Worm (Caenorhabditis elegans): ENCODE results near the gene gadr-4.

DNA sequence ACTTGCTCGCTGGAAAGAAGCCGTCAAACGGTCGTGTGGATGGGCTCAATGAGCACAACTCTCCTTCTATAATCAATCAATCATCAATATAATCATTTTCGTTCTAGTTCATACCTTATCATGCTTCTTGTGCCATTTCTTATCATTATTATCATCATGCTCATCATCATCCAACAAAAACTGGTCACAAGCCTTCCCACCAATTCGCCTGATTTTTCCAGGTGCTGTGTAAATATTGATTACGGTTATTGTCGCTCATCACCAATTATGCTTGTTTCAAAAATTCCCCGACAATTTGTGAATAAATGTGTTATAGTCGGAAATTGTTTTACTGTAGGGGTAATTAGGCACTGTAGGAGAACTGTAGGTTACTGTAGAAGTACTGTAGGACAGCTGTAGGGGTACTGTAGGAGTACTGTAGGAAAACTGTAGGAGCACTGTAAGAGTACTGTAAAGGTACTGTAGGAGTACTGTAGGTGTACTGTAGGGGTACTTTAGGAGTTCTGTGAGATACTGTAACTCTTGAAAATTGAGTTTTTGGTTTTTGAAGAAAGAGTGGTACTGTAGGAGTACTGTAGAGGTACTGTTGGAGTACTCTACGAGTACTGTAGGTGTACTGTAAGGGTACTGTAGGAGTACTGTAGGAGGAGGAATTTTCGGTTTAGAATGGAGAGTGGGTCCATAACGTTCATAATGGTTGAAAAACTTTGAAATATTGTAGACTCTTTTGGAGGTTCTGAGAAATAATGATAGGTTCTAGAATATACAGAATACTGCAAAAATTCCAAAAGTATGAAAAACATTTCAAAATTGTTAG is 31.9 kb upstream of the gadr-4 start:
- TF ChIP-seq aptf-3 (GFP tag; IDR thresholded peaks at IDR 0.05) (0 out of 2 replicates have a peak, but pooled peaks have one; percentile 25), egrh-3 (GFP tag; IDR thresholded peaks at IDR 0.05) (no peak; the same call in 1 of the 2 replicates)

All from whole organism, young adult.